Worm (Caenorhabditis elegans) whole organism, early embryonic: Measurements from ENCODE around the gene R05G9R.1.

ENCODE experiments used
- B0310.2 ChIP-seq: sonication (generic microtip); optimal IDR thresholded peaks from 2 replicates; lab custom pipeline; 2016; ENCODE audit warnings: mild to moderate bottlenecking, missing genetic modification characterization, missing compliant biosample characterization
- F13C5.2 ChIP-seq: sonication (generic microtip); optimal IDR thresholded peaks from 2 replicates; lab custom pipeline; 2017; ENCODE audit warnings: mild to moderate bottlenecking, missing genetic modification characterization, inconsistent platforms, missing compliant biosample characterization
- aly-1 ChIP-seq: sonication (generic microtip); optimal IDR thresholded peaks from 2 replicates; lab custom pipeline; 2016; ENCODE audit warnings: missing genetic modification characterization, missing compliant biosample characterization
- ama-1 ChIP-seq: fragments of 150-350 bp; optimal IDR thresholded peaks from 2 replicates; lab custom pipeline; 2014
- ceh-13 ChIP-seq: fragments of 200-800 bp; sonication (Bioruptor generic); optimal IDR thresholded peaks from 2 replicates; lab custom pipeline; 2018; ENCODE audit warnings: mild to moderate bottlenecking, missing genetic modification characterization, missing compliant biosample characterization
- ceh-36 ChIP-seq: sonication (generic microtip); optimal IDR thresholded peaks from 2 replicates; lab custom pipeline; 2016; ENCODE audit warnings: missing genetic modification characterization, inconsistent platforms, missing compliant biosample characterization
- ets-7 ChIP-seq: sonication (generic microtip); optimal IDR thresholded peaks from 2 replicates; lab custom pipeline; 2016; ENCODE audit warnings: missing genotype, missing genetic modification characterization, missing compliant biosample characterization
- flt-1 ChIP-seq: fragments of 200-800 bp; sonication (Bioruptor generic); IDR thresholded peaks from 2 replicates; pipeline ENCODE4 v1.3.6; 2022; ENCODE audit warnings: missing genetic modification characterization, missing compliant biosample characterization
- hmbx-1 ChIP-seq: sonication (generic microtip); optimal IDR thresholded peaks from 2 replicates; lab custom pipeline; 2016; ENCODE audit warnings: mild to moderate bottlenecking, missing genetic modification characterization, missing compliant biosample characterization
- hmg-4 ChIP-seq: fragments of 200-800 bp; sonication (Bioruptor generic); optimal IDR thresholded peaks from 2 replicates; lab custom pipeline; 2018; ENCODE audit warnings: mild to moderate bottlenecking, missing genetic modification characterization, missing compliant biosample characterization
- hnd-1 ChIP-seq: sonication (generic microtip); optimal IDR thresholded peaks from 2 replicates; lab custom pipeline; 2016; ENCODE audit warnings: missing genetic modification characterization, missing compliant biosample characterization
- pes-1 ChIP-seq: fragments of 200-800 bp; sonication (Bioruptor generic); IDR thresholded peaks from 2 replicates; pipeline ENCODE4 v1.3.6; 2022; ENCODE audit warnings: missing genetic modification reagents, missing genetic modification characterization, missing compliant biosample characterization
- scrt-1 ChIP-seq: fragments of 200-800 bp; sonication (Bioruptor generic); IDR thresholded peaks from 2 replicates; pipeline ENCODE4 v1.3.6; 2022; ENCODE audit warnings: missing genetic modification characterization, missing compliant biosample characterization
- sea-1 ChIP-seq: fragments of 200-800 bp; sonication (Bioruptor generic); conservative IDR thresholded peaks from 2 replicates; pipeline ENCODE4 v1.3.6; 2022; ENCODE audit warnings: missing genetic modification characterization, missing compliant biosample characterization
- tbx-11 ChIP-seq: fragments of 200-800 bp; sonication (Bioruptor generic); IDR thresholded peaks from 2 replicates; pipeline ENCODE4 v1.3.6; 2022; ENCODE audit warnings: missing genetic modification characterization, missing compliant biosample characterization
- tbx-37 ChIP-seq: fragments of 200-800 bp; sonication (Bioruptor generic); conservative IDR thresholded peaks from 2 replicates; pipeline ENCODE4 v1.3.6; 2022; ENCODE audit warnings: missing genetic modification reagents, missing genetic modification characterization, missing compliant biosample characterization
- tra-4 ChIP-seq: sonication (generic microtip); optimal IDR thresholded peaks from 2 replicates; lab custom pipeline; 2017; ENCODE audit warnings: missing genetic modification characterization, missing compliant biosample characterization

The R05G9R.1 gene

ce11 chrII:6535957-6536424 lies 22.2 kb upstream of the R05G9R.1 start, which contains the start of gene utp-20:
Gene utp-20 (plus strand): TSS chrII:6536374.
- TF ChIP-seq F13C5.2 (tag; lab: Kevin White, UChicago): peak; percentile 5
- no peak for TF ChIP-seq hmbx-1 (tag; lab: Kevin White, UChicago)

DNA sequence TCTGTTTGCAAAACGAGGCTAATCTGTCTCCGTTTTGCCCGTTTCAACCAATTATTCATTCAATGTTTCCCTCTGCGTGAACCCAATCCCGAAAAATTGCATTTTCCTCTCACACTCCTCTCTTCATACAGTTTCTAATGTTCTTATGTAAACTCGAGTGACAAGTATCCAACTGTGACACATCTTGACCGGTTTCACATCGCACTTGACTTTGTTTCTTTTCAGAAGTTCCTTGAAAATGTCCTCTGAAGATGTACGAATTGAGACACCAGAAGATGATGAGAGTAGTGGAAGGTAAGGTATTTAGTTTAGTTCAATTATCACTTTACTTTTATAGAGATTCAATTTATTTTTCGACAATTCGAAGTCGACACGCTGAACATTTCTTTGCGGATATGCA lies 18.1 kb upstream of the R05G9R.1 start, which contains the start of gene abcx-1:
Gene abcx-1, plus strand, starts transcription at position 224 of the 400 bp plus-strand sequence.
- no peak for TF ChIP-seq scrt-1
- no peak for TF ChIP-seq ets-7 (tag; lab: Kevin White, UChicago)
- TF ChIP-seq ceh-36 (tag; lab: Kevin White, UChicago): no peak
- no peak for TF ChIP-seq hmg-4 (GFP tag; lab: Kevin White, UChicago)

ce11 chrII:6531527-6531926 lies 17.7 kb upstream of the R05G9R.1 start, which contains the start of gene abch-1:
Gene abch-1 (minus strand): TSS chrII:6531627.
- no peak for TF ChIP-seq scrt-1
- TF ChIP-seq F13C5.2 (tag; lab: Kevin White, UChicago): no peak
- TF ChIP-seq sea-1 (GFP tag; lab: Robert Waterston, UW): no peak
- TF ChIP-seq tbx-37 (GFP tag; lab: Robert Waterston, UW): no peak
- no peak for TF ChIP-seq aly-1 (tag; lab: Kevin White, UChicago)
- no peak for TF ChIP-seq hmg-4 (GFP tag; lab: Kevin White, UChicago)
- no peak for TF ChIP-seq ama-1 (lab: Kevin White, UChicago)
- TF ChIP-seq ets-7 (tag; lab: Kevin White, UChicago): no peak
- no peak for TF ChIP-seq flt-1
- no peak for TF ChIP-seq tra-4 (tag; lab: Kevin White, UChicago)
- TF ChIP-seq tbx-11 (GFP tag; lab: Robert Waterston, UW): no peak
- no peak for TF ChIP-seq ceh-13
- TF ChIP-seq B0310.2 (tag; lab: Kevin White, UChicago): no peak
- TF ChIP-seq hnd-1: no peak
- no peak for TF ChIP-seq hmbx-1 (tag; lab: Kevin White, UChicago)
- no peak for TF ChIP-seq pes-1 (GFP tag; lab: Robert Waterston, UW)
- no peak for TF ChIP-seq ceh-36 (tag; lab: Kevin White, UChicago)

ce11 chrII:6528629-6529028 lies 14.8 kb upstream of the R05G9R.1 start, which contains the start of gene C56E6.4:
Gene C56E6.4 (minus strand): TSS chrII:6528729.
- TF ChIP-seq hnd-1: no peak
- no peak for TF ChIP-seq tra-4 (tag; lab: Kevin White, UChicago)
- no peak for TF ChIP-seq flt-1
- no peak for TF ChIP-seq sea-1 (GFP tag; lab: Robert Waterston, UW)
- no peak for TF ChIP-seq ama-1 (lab: Kevin White, UChicago)
- no peak for TF ChIP-seq pes-1 (GFP tag; lab: Robert Waterston, UW)
- no peak for TF ChIP-seq ceh-13
- TF ChIP-seq hmbx-1 (tag; lab: Kevin White, UChicago): no peak
- no peak for TF ChIP-seq scrt-1
- TF ChIP-seq aly-1 (tag; lab: Kevin White, UChicago): no peak
- TF ChIP-seq F13C5.2 (tag; lab: Kevin White, UChicago): no peak
- no peak for TF ChIP-seq B0310.2 (tag; lab: Kevin White, UChicago)

- TF ChIP-seq ama-1 (lab: Kevin White, UChicago): no peak
- no peak for TF ChIP-seq F13C5.2 (tag; lab: Kevin White, UChicago)
Observed at ce11 chrII:6526136-6526684, 12.4 kb upstream of the R05G9R.1 start.

DNA sequence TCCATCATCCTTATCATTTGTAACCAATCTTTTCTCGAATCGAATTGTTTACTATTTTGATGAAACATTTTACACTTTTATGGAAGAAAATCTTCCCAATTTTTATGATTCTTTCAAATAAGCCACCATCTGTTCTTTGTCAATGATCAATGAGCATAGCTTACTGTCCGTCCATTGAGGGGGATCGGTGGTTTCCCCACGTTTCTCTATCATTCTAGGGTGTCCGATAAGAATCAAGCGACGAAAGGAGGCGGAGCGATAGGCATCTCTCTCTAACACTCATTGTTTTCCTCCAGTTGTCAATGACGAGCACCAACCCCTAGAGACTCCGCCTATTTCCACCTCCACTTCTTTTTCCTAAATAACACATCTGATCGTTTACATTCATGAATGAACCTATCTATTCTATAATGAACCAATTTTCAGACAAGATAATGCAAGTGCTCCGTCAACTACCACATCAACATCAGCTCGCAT lies 10.7 kb upstream of the R05G9R.1 start, which contains the start of gene C56E6.2:
Gene C56E6.2, plus strand, starts transcription at position 427 of the 477 bp plus-strand sequence.
- no peak for TF ChIP-seq F13C5.2 (tag; lab: Kevin White, UChicago)
- TF ChIP-seq tbx-11 (GFP tag; lab: Robert Waterston, UW): no peak
- no peak for TF ChIP-seq sea-1 (GFP tag; lab: Robert Waterston, UW)
- no peak for TF ChIP-seq B0310.2 (tag; lab: Kevin White, UChicago)
- TF ChIP-seq scrt-1: no peak
- no peak for TF ChIP-seq flt-1
- TF ChIP-seq tbx-37 (GFP tag; lab: Robert Waterston, UW): no peak
- TF ChIP-seq pes-1 (GFP tag; lab: Robert Waterston, UW): no peak
- TF ChIP-seq tra-4 (tag; lab: Kevin White, UChicago): no peak
- TF ChIP-seq aly-1 (tag; lab: Kevin White, UChicago): no peak
- no peak for TF ChIP-seq hmg-4 (GFP tag; lab: Kevin White, UChicago)
- TF ChIP-seq hmbx-1 (tag; lab: Kevin White, UChicago): no peak
- no peak for TF ChIP-seq ceh-13
- TF ChIP-seq ets-7 (tag; lab: Kevin White, UChicago): no peak
- TF ChIP-seq ceh-36 (tag; lab: Kevin White, UChicago): no peak
- no peak for TF ChIP-seq hnd-1

- TF ChIP-seq tbx-11 (GFP tag; lab: Robert Waterston, UW) (no peak), F13C5.2 (tag; lab: Kevin White, UChicago) (no peak), ama-1 (lab: Kevin White, UChicago) (no peak), pes-1 (GFP tag; lab: Robert Waterston, UW) (no peak), ceh-13 (no peak), hmbx-1 (tag; lab: Kevin White, UChicago) (no peak), flt-1 (no peak), tbx-37 (GFP tag; lab: Robert Waterston, UW) (no peak), hmg-4 (GFP tag; lab: Kevin White, UChicago) (no peak), scrt-1 (no peak), sea-1 (GFP tag; lab: Robert Waterston, UW) (no peak), ceh-36 (tag; lab: Kevin White, UChicago) (no peak), aly-1 (tag; lab: Kevin White, UChicago) (no peak), B0310.2 (tag; lab: Kevin White, UChicago) (no peak), ets-7 (tag; lab: Kevin White, UChicago) (no peak), tra-4 (tag; lab: Kevin White, UChicago) (no peak)
Observed at ce11 chrII:6523940-6524339, 10.1 kb upstream of the R05G9R.1 start.
